Worm (Caenorhabditis elegans) whole organism, L4 larva: ENCODE measurements around the gene C34C12.8.

Experiments used
- F49E8.2 ChIP-seq: sonication (generic microtip); optimal IDR thresholded peaks from 2 replicates; lab custom pipeline; 2016; ENCODE audit warnings: missing compliant biosample characterization, mild to moderate bottlenecking, missing genetic modification characterization, borderline replicate concordance
- jun-1 ChIP-seq: fragments of 150-350 bp; optimal IDR thresholded peaks from 2 replicates; lab custom pipeline; 2014; ENCODE audit warnings: missing biosample characterization, missing genetic modification reagents, missing genetic modification characterization
- pqm-1 ChIP-seq: sonication (generic microtip); optimal IDR thresholded peaks from 2 replicates; lab custom pipeline; 2017; ENCODE audit warnings: missing biosample characterization, missing genetic modification characterization
- skn-1 ChIP-seq: fragments of 150-350 bp; optimal IDR thresholded peaks from 2 replicates; lab custom pipeline; 2014; ENCODE audit warnings: missing biosample characterization, missing genetic modification characterization
- snpc-4 ChIP-seq: fragments of 150-350 bp; optimal IDR thresholded peaks from 2 replicates; lab custom pipeline; 2014; ENCODE audit warnings: missing biosample characterization, missing genetic modification characterization

- no peak for TF ChIP-seq pqm-1 (tag; lab: Kevin White, UChicago)
- no peak for TF ChIP-seq F49E8.2 (tag; lab: Kevin White, UChicago)
- TF ChIP-seq snpc-4: no peak
- TF ChIP-seq jun-1: no peak
- TF ChIP-seq skn-1 (tag; lab: Kevin White, UChicago): no peak
Measured at ce11 chrIII:3488224-3488623, 28.0 kb downstream of the C34C12.8 start, which contains the start of gene C34C12.7.
